Worm (Caenorhabditis elegans) whole organism, early embryonic: Measurements from ENCODE around the gene sdz-38.

Experiments used
- B0310.2 ChIP-seq: sonication (generic microtip); optimal IDR thresholded peaks from 2 replicates; lab custom pipeline; 2016; ENCODE audit warnings: mild to moderate bottlenecking, missing genetic modification characterization, missing compliant biosample characterization
- F13C5.2 ChIP-seq: sonication (generic microtip); optimal IDR thresholded peaks from 2 replicates; lab custom pipeline; 2017; ENCODE audit warnings: mild to moderate bottlenecking, missing genetic modification characterization, inconsistent platforms, missing compliant biosample characterization
- aly-1 ChIP-seq: sonication (generic microtip); optimal IDR thresholded peaks from 2 replicates; lab custom pipeline; 2016; ENCODE audit warnings: missing genetic modification characterization, missing compliant biosample characterization
- ama-1 ChIP-seq: fragments of 150-350 bp; optimal IDR thresholded peaks from 2 replicates; lab custom pipeline; 2014
- ceh-13 ChIP-seq: fragments of 200-800 bp; sonication (Bioruptor generic); optimal IDR thresholded peaks from 2 replicates; lab custom pipeline; 2018; ENCODE audit warnings: mild to moderate bottlenecking, missing genetic modification characterization, missing compliant biosample characterization
- ceh-36 ChIP-seq: sonication (generic microtip); optimal IDR thresholded peaks from 2 replicates; lab custom pipeline; 2016; ENCODE audit warnings: missing genetic modification characterization, inconsistent platforms, missing compliant biosample characterization
- ets-7 ChIP-seq: sonication (generic microtip); optimal IDR thresholded peaks from 2 replicates; lab custom pipeline; 2016; ENCODE audit warnings: missing genotype, missing genetic modification characterization, missing compliant biosample characterization
- flt-1 ChIP-seq: fragments of 200-800 bp; sonication (Bioruptor generic); IDR thresholded peaks from 2 replicates; pipeline ENCODE4 v1.3.6; 2022; ENCODE audit warnings: missing genetic modification characterization, missing compliant biosample characterization
- hmbx-1 ChIP-seq: sonication (generic microtip); optimal IDR thresholded peaks from 2 replicates; lab custom pipeline; 2016; ENCODE audit warnings: mild to moderate bottlenecking, missing genetic modification characterization, missing compliant biosample characterization
- hmg-4 ChIP-seq: fragments of 200-800 bp; sonication (Bioruptor generic); optimal IDR thresholded peaks from 2 replicates; lab custom pipeline; 2018; ENCODE audit warnings: mild to moderate bottlenecking, missing genetic modification characterization, missing compliant biosample characterization
- hnd-1 ChIP-seq: sonication (generic microtip); optimal IDR thresholded peaks from 2 replicates; lab custom pipeline; 2016; ENCODE audit warnings: missing genetic modification characterization, missing compliant biosample characterization
- pes-1 ChIP-seq: fragments of 200-800 bp; sonication (Bioruptor generic); IDR thresholded peaks from 2 replicates; pipeline ENCODE4 v1.3.6; 2022; ENCODE audit warnings: missing genetic modification reagents, missing genetic modification characterization, missing compliant biosample characterization
- scrt-1 ChIP-seq: fragments of 200-800 bp; sonication (Bioruptor generic); IDR thresholded peaks from 2 replicates; pipeline ENCODE4 v1.3.6; 2022; ENCODE audit warnings: missing genetic modification characterization, missing compliant biosample characterization
- sea-1 ChIP-seq: fragments of 200-800 bp; sonication (Bioruptor generic); conservative IDR thresholded peaks from 2 replicates; pipeline ENCODE4 v1.3.6; 2022; ENCODE audit warnings: missing genetic modification characterization, missing compliant biosample characterization
- tbx-11 ChIP-seq: fragments of 200-800 bp; sonication (Bioruptor generic); IDR thresholded peaks from 2 replicates; pipeline ENCODE4 v1.3.6; 2022; ENCODE audit warnings: missing genetic modification characterization, missing compliant biosample characterization
- tbx-37 ChIP-seq: fragments of 200-800 bp; sonication (Bioruptor generic); conservative IDR thresholded peaks from 2 replicates; pipeline ENCODE4 v1.3.6; 2022; ENCODE audit warnings: missing genetic modification reagents, missing genetic modification characterization, missing compliant biosample characterization
- tra-4 ChIP-seq: sonication (generic microtip); optimal IDR thresholded peaks from 2 replicates; lab custom pipeline; 2017; ENCODE audit warnings: missing genetic modification characterization, missing compliant biosample characterization

sdz-38 gene

ce11 chrII:9954885-9955284 lies 26.8 kb downstream of the sdz-38 start, which contains the start of gene egl-43:
TSS of gene egl-43 (plus strand) at chrII:9955185.
- no peak for TF ChIP-seq tbx-11
- no peak for TF ChIP-seq sea-1
- TF ChIP-seq F13C5.2 (tag; lab: Kevin White, UChicago): no peak
- TF ChIP-seq pes-1 (GFP tag; lab: Robert Waterston, UW): no peak

DNA sequence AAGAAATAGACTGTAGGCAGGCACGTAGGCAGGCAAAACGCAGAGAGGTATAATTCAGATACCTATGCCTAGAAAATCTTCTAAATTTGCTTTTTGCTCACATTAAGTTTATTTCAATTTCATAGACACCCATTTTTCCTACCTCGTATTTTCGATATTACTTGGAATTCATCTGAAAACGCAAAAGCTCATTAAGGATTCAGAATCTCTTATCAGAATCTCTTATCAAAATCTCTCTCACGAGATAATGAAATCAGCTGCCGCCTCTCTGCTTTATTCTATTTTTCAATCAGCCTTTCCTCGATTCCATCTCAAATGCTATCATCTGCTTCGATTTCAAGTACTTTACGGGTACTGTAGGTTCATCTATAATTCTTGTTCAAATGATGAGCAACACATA lies 29.8 kb downstream of the sdz-38 start:
- TF ChIP-seq pes-1 (GFP tag; lab: Robert Waterston, UW) (no peak), tra-4 (no peak), tbx-37 (GFP tag; lab: Robert Waterston, UW) (no peak), flt-1 (GFP tag; lab: Robert Waterston, UW) (no peak), ceh-36 (tag; lab: Kevin White, UChicago) (no peak), hnd-1 (tag; lab: Kevin White, UChicago) (no peak), ets-7 (tag; lab: Kevin White, UChicago) (no peak), B0310.2 (tag; lab: Kevin White, UChicago) (no peak), scrt-1 (no peak), aly-1 (tag; lab: Kevin White, UChicago) (no peak), sea-1 (no peak), F13C5.2 (tag; lab: Kevin White, UChicago) (no peak), hmg-4 (GFP tag; lab: Kevin White, UChicago) (no peak), hmbx-1 (no peak), ceh-13 (GFP tag; lab: Kevin White, UChicago) (no peak), ama-1 (no peak), tbx-11 (no peak)

- TF ChIP-seq tbx-37 (GFP tag; lab: Robert Waterston, UW) (no peak), ets-7 (tag; lab: Kevin White, UChicago) (no peak), hnd-1 (tag; lab: Kevin White, UChicago) (no peak), F13C5.2 (tag; lab: Kevin White, UChicago) (no peak), pes-1 (GFP tag; lab: Robert Waterston, UW) (no peak), hmg-4 (GFP tag; lab: Kevin White, UChicago) (no peak), ceh-36 (tag; lab: Kevin White, UChicago) (no peak), flt-1 (GFP tag; lab: Robert Waterston, UW) (no peak), hmbx-1 (no peak), B0310.2 (tag; lab: Kevin White, UChicago) (no peak), tbx-11 (no peak)
Observed at ce11 chrII:9948662-9949061, 33.0 kb downstream of the sdz-38 start.

- TF ChIP-seq hmg-4 (GFP tag; lab: Kevin White, UChicago): no peak
- TF ChIP-seq hnd-1 (tag; lab: Kevin White, UChicago): no peak
- no peak for TF ChIP-seq tra-4
- no peak for TF ChIP-seq flt-1 (GFP tag; lab: Robert Waterston, UW)
Observed at ce11 chrII:9943837-9944236, 37.8 kb downstream of the sdz-38 start, which contains the start of gene flad-1. TSS of gene flad-1 (plus strand) at chrII:9944137.

DNA sequence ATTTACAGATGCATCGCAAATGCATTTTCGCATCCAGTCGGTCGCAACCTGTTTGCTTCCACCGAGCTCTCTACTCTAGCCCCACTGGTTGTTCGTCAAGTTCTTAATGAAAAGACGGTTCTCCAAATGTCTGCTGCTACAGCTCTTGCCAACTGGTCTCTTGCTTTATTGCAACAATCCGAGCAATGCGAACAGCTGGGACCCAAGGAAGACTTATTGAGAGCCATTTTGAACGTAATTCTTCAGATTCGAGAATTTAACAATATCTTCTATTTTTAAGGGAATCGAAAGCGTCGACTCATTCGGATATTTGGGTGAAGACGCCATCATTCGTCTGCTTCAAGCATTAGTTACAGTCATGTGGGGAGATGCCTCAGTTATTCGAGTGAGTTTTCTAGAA lies 38.4 kb downstream of the sdz-38 start:
- TF ChIP-seq sea-1: no peak
- TF ChIP-seq flt-1 (GFP tag; lab: Robert Waterston, UW): no peak
- no peak for TF ChIP-seq ceh-36 (tag; lab: Kevin White, UChicago)
- TF ChIP-seq pes-1 (GFP tag; lab: Robert Waterston, UW): no peak
- TF ChIP-seq ceh-13 (GFP tag; lab: Kevin White, UChicago): no peak
- TF ChIP-seq ama-1: no peak
- TF ChIP-seq scrt-1: no peak
- TF ChIP-seq B0310.2 (tag; lab: Kevin White, UChicago): no peak
- no peak for TF ChIP-seq aly-1 (tag; lab: Kevin White, UChicago)
- TF ChIP-seq F13C5.2 (tag; lab: Kevin White, UChicago): no peak
- no peak for TF ChIP-seq tbx-11

DNA sequence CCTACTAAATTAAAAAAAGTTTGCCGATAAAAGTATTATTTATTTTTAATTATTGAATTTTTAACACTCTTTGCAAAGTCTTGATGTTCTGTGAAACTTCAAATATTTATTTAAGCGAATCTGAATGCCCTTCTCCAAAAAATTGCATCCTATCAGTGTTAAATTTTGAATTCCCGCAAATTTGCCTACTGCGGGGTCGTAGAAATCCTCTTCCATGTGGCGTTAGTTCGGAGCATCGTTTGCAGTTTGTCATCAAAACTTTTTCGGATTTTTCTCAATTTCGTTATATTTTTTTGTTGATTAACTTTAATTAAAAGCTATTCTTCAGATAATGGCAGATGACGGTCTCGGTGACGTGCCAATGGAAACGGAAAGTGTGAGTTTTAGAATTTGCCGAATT lies 41.2 kb downstream of the sdz-38 start, which contains the start of gene ufd-3:
Gene ufd-3 (plus strand): TSS at position 324 of the 400 bp plus-strand sequence.
- TF ChIP-seq tbx-37 (GFP tag; lab: Robert Waterston, UW) (peak; percentile 87), flt-1 (GFP tag; lab: Robert Waterston, UW) (peak; percentile 47; the same call in 1 of the 2 replicates), aly-1 (tag; lab: Kevin White, UChicago) (no peak), hnd-1 (tag; lab: Kevin White, UChicago) (no peak), B0310.2 (tag; lab: Kevin White, UChicago) (no peak), tbx-11 (no peak), tra-4 (no peak), F13C5.2 (tag; lab: Kevin White, UChicago) (peak; percentile 57), pes-1 (GFP tag; lab: Robert Waterston, UW) (no peak; the same call in 1 of the 2 replicates), hmg-4 (GFP tag; lab: Kevin White, UChicago) (no peak), ets-7 (tag; lab: Kevin White, UChicago) (no peak), ceh-36 (tag; lab: Kevin White, UChicago) (no peak), sea-1 (no peak), ceh-13 (GFP tag; lab: Kevin White, UChicago) (no peak), ama-1 (no peak), hmbx-1 (no peak), scrt-1 (no peak)

- TF ChIP-seq hmbx-1: no peak
- TF ChIP-seq B0310.2 (tag; lab: Kevin White, UChicago): no peak
- TF ChIP-seq ceh-36 (tag; lab: Kevin White, UChicago): no peak
- TF ChIP-seq hnd-1 (tag; lab: Kevin White, UChicago): no peak
- TF ChIP-seq tra-4: no peak
- no peak for TF ChIP-seq sea-1
- no peak for TF ChIP-seq hmg-4 (GFP tag; lab: Kevin White, UChicago)
Observed at ce11 chrII:9938877-9939276, 42.8 kb downstream of the sdz-38 start, which contains the start of the genes C05C10.7 and C05C10.5. TSS of gene C05C10.7 (minus strand) at chrII:9938971. TSS of gene C05C10.5 (plus strand) at chrII:9939040.

- no peak for TF ChIP-seq tbx-11
- no peak for TF ChIP-seq aly-1 (tag; lab: Kevin White, UChicago)
- TF ChIP-seq hmg-4 (GFP tag; lab: Kevin White, UChicago): no peak
- TF ChIP-seq pes-1 (GFP tag; lab: Robert Waterston, UW): no peak
- TF ChIP-seq hmbx-1: no peak
- no peak for TF ChIP-seq ama-1
- TF ChIP-seq F13C5.2 (tag; lab: Kevin White, UChicago): no peak
- TF ChIP-seq ceh-13 (GFP tag; lab: Kevin White, UChicago): no peak
- no peak for TF ChIP-seq hnd-1 (tag; lab: Kevin White, UChicago)
- no peak for TF ChIP-seq B0310.2 (tag; lab: Kevin White, UChicago)
- TF ChIP-seq ets-7 (tag; lab: Kevin White, UChicago): no peak
Observed at ce11 chrII:9937611-9938010, 44.0 kb downstream of the sdz-38 start.
